Worm (Caenorhabditis elegans): ENCODE measurements around the gene ham-2.

DNA sequence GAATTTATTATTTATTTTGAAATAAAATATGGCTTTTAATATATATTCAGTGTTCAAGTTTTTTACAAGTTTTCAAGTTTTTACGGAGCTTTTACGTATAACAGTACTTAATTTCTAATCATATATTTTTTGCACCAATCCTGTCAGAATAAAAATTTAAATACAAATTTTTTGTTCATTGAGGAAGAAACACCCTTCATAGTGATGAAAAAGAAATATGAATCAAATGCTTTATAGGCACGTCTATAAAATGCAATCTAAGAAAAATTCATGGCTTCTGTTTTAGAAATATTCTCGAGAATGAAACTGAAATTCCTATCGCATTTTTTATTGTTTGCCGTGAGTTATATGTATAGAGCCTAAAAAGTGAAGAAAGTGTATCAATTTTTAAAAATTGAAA lies 32.1 kb downstream of the ham-2 start, which contains the start of gene C05E11.2:
- TF ChIP-seq dao-5 (tag; optimal IDR thresholded peaks at IDR 0.05): no peak
- no peak for TF ChIP-seq him-1 (tag; optimal IDR thresholded peaks at IDR 0.05)
